Worm (Caenorhabditis elegans) whole organism, L2 larva: ENCODE data around the gene R03D7.8.

ENCODE experiments used
- aly-2 ChIP-seq: fragments of 150-350 bp; optimal IDR thresholded peaks from 2 replicates; lab custom pipeline; 2014; ENCODE audit warnings: missing biosample characterization, missing genetic modification characterization
- blmp-1 ChIP-seq: sonication (generic microtip); optimal IDR thresholded peaks from 2 replicates; lab custom pipeline; 2017; ENCODE audit warnings: missing genetic modification characterization, mild to moderate bottlenecking, missing compliant biosample characterization, antibody characterized with exemption, moderate library complexity; ENCODE audit not compliant: insufficient read depth
- ceh-16 ChIP-seq: fragments of 150-350 bp; optimal IDR thresholded peaks from 2 replicates; lab custom pipeline; 2014; ENCODE audit warnings: missing biosample characterization, missing genetic modification characterization
- egl-27 ChIP-seq: sonication (generic microtip); optimal IDR thresholded peaks from 3 replicates; lab custom pipeline; 2017; ENCODE audit warnings: missing biosample characterization, missing genetic modification reagents, missing genetic modification characterization
- elt-1 ChIP-seq: fragments of 150-350 bp; optimal IDR thresholded peaks from 2 replicates; lab custom pipeline; 2014; ENCODE audit warnings: missing biosample characterization, missing genetic modification characterization
- elt-3 ChIP-seq: sonication (generic microtip); optimal IDR thresholded peaks from 2 replicates; lab custom pipeline; 2017; ENCODE audit warnings: missing biosample characterization, missing genetic modification characterization
- fos-1 ChIP-seq: fragments of 150-350 bp; optimal IDR thresholded peaks from 2 replicates; lab custom pipeline; 2014; ENCODE audit warnings: missing biosample characterization, missing genetic modification characterization
- nhr-129 ChIP-seq: fragments of 150-350 bp; optimal IDR thresholded peaks from 2 replicates; lab custom pipeline; 2014; ENCODE audit warnings: missing biosample characterization, missing genetic modification characterization
- nhr-77 ChIP-seq: fragments of 150-350 bp; optimal IDR thresholded peaks from 2 replicates; lab custom pipeline; 2014; ENCODE audit warnings: missing biosample characterization, missing genetic modification characterization
- skn-1 ChIP-seq: sonication (generic microtip); optimal IDR thresholded peaks from 2 replicates; lab custom pipeline; 2017; ENCODE audit warnings: missing biosample characterization, missing genetic modification characterization
- unc-55 ChIP-seq: fragments of 150-350 bp; sonication (generic microtip); optimal IDR thresholded peaks from 3 replicates; lab custom pipeline; 2014; ENCODE audit warnings: missing biosample characterization, missing genetic modification reagents, missing genetic modification characterization
- unc-62 ChIP-seq: fragments of 150-350 bp; optimal IDR thresholded peaks from 2 replicates; lab custom pipeline; 2014; ENCODE audit warnings: missing biosample characterization, missing genetic modification reagents, missing genetic modification characterization

ce11 chrII:10988575-10988974, 31.9 kb upstream of the R03D7.8 start:
- TF ChIP-seq unc-62 (GFP tag; lab: Kevin White, UChicago), result no peak
- TF ChIP-seq skn-1 (tag; lab: Kevin White, UChicago), result no peak
- TF ChIP-seq ceh-16 (tag; lab: Kevin White, UChicago), result no peak
- TF ChIP-seq aly-2, result no peak
- TF ChIP-seq blmp-1, result no peak
- TF ChIP-seq fos-1, result no peak
- no peak for TF ChIP-seq egl-27 (tag; lab: Kevin White, UChicago)
- no peak for TF ChIP-seq nhr-77 (tag; lab: Kevin White, UChicago)
- no peak for TF ChIP-seq unc-55 (GFP tag; lab: Kevin White, UChicago)
- no peak for TF ChIP-seq elt-1 (tag; lab: Kevin White, UChicago)
- TF ChIP-seq elt-3 (tag; lab: Kevin White, UChicago), result no peak
- no peak for TF ChIP-seq nhr-129 (tag; lab: Kevin White, UChicago)
